Fruit fly (Drosophila melanogaster): Measurements from ENCODE around the gene ash2.

ash2 gene

dm6 chr3R:24626003-24626486, 23.9 kb upstream of the ash2 start (continued):
- TF ChIP-seq CG18764 (GFP tag; optimal IDR thresholded peaks at IDR 0.05): no peak
- TF ChIP-seq CG10543 (GFP tag; optimal IDR thresholded peaks at IDR 0.05): no peak
- TF ChIP-seq Blimp-1 (GFP tag; optimal IDR thresholded peaks at IDR 0.05): no peak

- TF ChIP-seq CG3163 (GFP tag; optimal IDR thresholded peaks at IDR 0.05) (no peak), tgo (GFP tag; IDR thresholded peaks at IDR 0.05) (0 out of 3 replicates have a peak, but pooled peaks have one; percentile 6), CG15073 (GFP tag; optimal IDR thresholded peaks at IDR 0.05) (peak; percentile 33), grn (GFP tag; optimal IDR thresholded peaks at IDR 0.05) (peak; percentile 3), Pdp1 (GFP tag; optimal IDR thresholded peaks at IDR 0.05) (peak in 1 of 2 experiments; percentile 62), tap (tag; optimal IDR thresholded peaks at IDR 0.05) (no peak), CG2199 (GFP tag; IDR thresholded peaks at IDR 0.05) (0 out of 3 replicates have a peak, but pooled peaks have one; percentile 12)
These were observed 23.3 kb upstream of the ash2 start for dm6 chr3R:24626667-24627066.

dm6 chr3R:24629877-24630808, 19.8 kb upstream of the ash2 start, which contains the start of gene Wsck:
TSS of gene Wsck (minus strand) at chr3R:24630075.
- TF ChIP-seq CG4854 (GFP tag; optimal IDR thresholded peaks at IDR 0.05): no peak
- peak; percentile 2 for TF ChIP-seq ftz-f1 (GFP tag; optimal IDR thresholded peaks at IDR 0.05)
- TF ChIP-seq CG12659 (GFP tag; optimal IDR thresholded peaks at IDR 0.05): peak; percentile 31
- no peak for TF ChIP-seq fu2 (GFP tag; optimal IDR thresholded peaks at IDR 0.05)
- peak; percentile 18 for TF ChIP-seq CG34376 (GFP tag; optimal IDR thresholded peaks at IDR 0.05)
- no peak for TF ChIP-seq en (GFP tag; optimal IDR thresholded peaks at IDR 0.05)
- no peak for TF ChIP-seq CG11456 (GFP tag; IDR thresholded peaks at IDR 0.05)
- peak in 1 of 2 experiments; percentile 20 for TF ChIP-seq Pdp1 (GFP tag; optimal IDR thresholded peaks at IDR 0.05)
- peak; percentile 27 for TF ChIP-seq nmo (GFP tag; optimal IDR thresholded peaks at IDR 0.05)
- TF ChIP-seq Blimp-1 (GFP tag; optimal IDR thresholded peaks at IDR 0.05): no peak
- no peak for TF ChIP-seq Sox100B (GFP tag; optimal IDR thresholded peaks at IDR 0.05)
- peak; percentile 34; the same call in 1 of the 2 replicates for TF ChIP-seq Rfx (GFP tag; IDR thresholded peaks at IDR 0.05)
- TF ChIP-seq CG2678 (tag; optimal IDR thresholded peaks at IDR 0.05): no peak
- TF ChIP-seq Doc3 (GFP tag; IDR thresholded peaks at IDR 0.05; ENCODE audit: partially characterized antibody): no peak
- no peak for TF ChIP-seq p53 (GFP tag; optimal IDR thresholded peaks at IDR 0.05)
- no peak for TF ChIP-seq NK7.1 (GFP tag; optimal IDR thresholded peaks at IDR 0.05)
- TF ChIP-seq gfzf (GFP tag; optimal IDR thresholded peaks at IDR 0.05): peak; percentile 9
- TF ChIP-seq CG11093 (GFP tag; IDR thresholded peaks at IDR 0.05): no peak
- TF ChIP-seq sens (GFP tag): no peak
- TF ChIP-seq PHDP (tag; optimal IDR thresholded peaks at IDR 0.05): no peak
- TF ChIP-seq Dbx (GFP tag; IDR thresholded peaks at IDR 0.05): no peak
- no peak for TF ChIP-seq Antp (GFP tag; optimal IDR thresholded peaks at IDR 0.05)
- no peak for TF ChIP-seq Ets65A (GFP tag)
- TF ChIP-seq lov (optimal IDR thresholded peaks at IDR 0.05): no peak
- TF ChIP-seq lov (GFP tag; IDR thresholded peaks at IDR 0.05): no peak
- TF ChIP-seq Aef1 (GFP tag; IDR thresholded peaks at IDR 0.05): peak; percentile 23; the same call in 1 of the 3 replicates
- TF ChIP-seq sug (tag; optimal IDR thresholded peaks at IDR 0.05): no peak
- TF ChIP-seq CG13296 (GFP tag; optimal IDR thresholded peaks at IDR 0.05): no peak
- no peak for TF ChIP-seq CG14860 (GFP tag; IDR thresholded peaks at IDR 0.05; ENCODE audit: partially characterized antibody)
- no peak for TF ChIP-seq chn (GFP tag; optimal IDR thresholded peaks at IDR 0.05)
- TF ChIP-seq CG8924 (tag; optimal IDR thresholded peaks at IDR 0.05): peak; percentile 30
- TF ChIP-seq CG16815 (GFP tag; optimal IDR thresholded peaks at IDR 0.05): no peak
- peak; percentile 23 for TF ChIP-seq Max (GFP tag; optimal IDR thresholded peaks at IDR 0.05)
- TF ChIP-seq caup (GFP tag; optimal IDR thresholded peaks at IDR 0.05; ENCODE audit: severe bottlenecking): peak; percentile 38
- no peak for TF ChIP-seq CG7357 (GFP tag; IDR thresholded peaks at IDR 0.05)
- TF ChIP-seq Dp (GFP tag; optimal IDR thresholded peaks at IDR 0.05): peak; percentile 75
- TF ChIP-seq Taf1 (GFP tag; IDR thresholded peaks at IDR 0.05): no peak
